Fruit fly (Drosophila melanogaster) whole organism, embryonic: ENCODE results near the gene Dr.

ENCODE experiments used
- Blimp-1 ChIP-seq: fragments of 200-800 bp; sonication (Bioruptor generic); optimal IDR thresholded peaks from 3 replicates; lab custom pipeline; 2018; ENCODE audit warnings: missing biosample characterization, missing genetic modification characterization, mild to moderate bottlenecking, moderate library complexity, missing genetic modification reagents
- CG11247 ChIP-seq: fragments of 200-800 bp; sonication (Bioruptor generic); IDR thresholded peaks from 2 replicates; pipeline ENCODE4 v1.3.6; 2022; ENCODE audit warnings: missing biosample characterization, missing genetic modification characterization
- CG12219 ChIP-seq: fragments of 200-800 bp; sonication (Bioruptor generic); optimal IDR thresholded peaks from 3 replicates; lab custom pipeline; 2018; ENCODE audit warnings: missing biosample characterization, mild to moderate bottlenecking, missing genetic modification characterization
- CG14965 ChIP-seq: fragments of 200-800 bp; sonication (Bioruptor generic); optimal IDR thresholded peaks from 2 replicates; lab custom pipeline; 2016; ENCODE audit warnings: missing biosample characterization, missing genetic modification characterization, borderline replicate concordance
- CG15269 ChIP-seq: fragments of 200-800 bp; sonication (Bioruptor generic); optimal IDR thresholded peaks from 2 replicates; lab custom pipeline; 2018; ENCODE audit warnings: missing biosample characterization, mild to moderate bottlenecking, missing genetic modification characterization, moderate library complexity
- CG1529 ChIP-seq: fragments of 200-800 bp; sonication (Bioruptor generic); optimal IDR thresholded peaks from 3 replicates; lab custom pipeline; 2018; ENCODE audit warnings: missing biosample characterization, missing genetic modification characterization
- CG16779 ChIP-seq: fragments of 200-800 bp; sonication (Bioruptor generic); IDR thresholded peaks from 2 replicates; pipeline ENCODE4 v1.3.6; 2022; ENCODE audit warnings: missing biosample characterization, missing genetic modification characterization
- CG17361 ChIP-seq: fragments of 200-800 bp; sonication (Bioruptor generic); IDR thresholded peaks from 3 replicates; pipeline ENCODE4 v1.3.6; 2022; ENCODE audit warnings: missing biosample characterization, missing genetic modification characterization
- CG2129 ChIP-seq: fragments of 200-800 bp; sonication (Bioruptor generic); IDR thresholded peaks from 2 replicates; pipeline ENCODE4 v1.3.6; 2022; ENCODE audit warnings: missing biosample characterization, missing genetic modification characterization; ENCODE audit not compliant: partially characterized antibody
- CG30431 ChIP-seq: fragments of 200-800 bp; sonication (Bioruptor generic); optimal IDR thresholded peaks from 2 replicates; lab custom pipeline; 2017; ENCODE audit warnings: missing biosample characterization, missing genetic modification characterization
- CG31441 ChIP-seq: fragments of 200-800 bp; sonication (Bioruptor generic); IDR thresholded peaks from 2 replicates; pipeline ENCODE4 v1.3.6; 2022; ENCODE audit warnings: missing biosample characterization, missing genetic modification characterization
- CG3995 ChIP-seq: fragments of 200-800 bp; sonication (Bioruptor generic); optimal IDR thresholded peaks from 3 replicates; lab custom pipeline; 2016; ENCODE audit warnings: missing biosample characterization, missing genetic modification characterization
- CG4282 ChIP-seq: fragments of 200-800 bp; sonication (Bioruptor generic); optimal IDR thresholded peaks from 2 replicates; lab custom pipeline; 2016; ENCODE audit warnings: missing biosample characterization, missing genetic modification characterization
- CG43689 ChIP-seq: fragments of 200-800 bp; sonication (Bioruptor generic); IDR thresholded peaks from 2 replicates; pipeline ENCODE4 v1.3.6; 2022; ENCODE audit warnings: missing biosample characterization, missing genetic modification characterization
- CG4820 ChIP-seq: fragments of 200-800 bp; sonication (Bioruptor generic); optimal IDR thresholded peaks from 3 replicates; lab custom pipeline; 2016; ENCODE audit warnings: missing biosample characterization, missing genetic modification characterization
- CG5953 ChIP-seq: fragments of 200-800 bp; sonication (Bioruptor generic); IDR thresholded peaks from 2 replicates; pipeline ENCODE4 v1.3.6; 2022; ENCODE audit warnings: missing biosample characterization, missing genetic modification characterization
- CG6175 ChIP-seq: fragments of 200-800 bp; sonication (Bioruptor generic); IDR thresholded peaks from 3 replicates; pipeline ENCODE4 v1.3.6; 2022; ENCODE audit warnings: missing biosample characterization, missing genetic modification characterization
- CG7271 ChIP-seq: fragments of 200-800 bp; sonication (Bioruptor generic); optimal IDR thresholded peaks from 2 replicates; lab custom pipeline; 2018; ENCODE audit warnings: missing biosample characterization, mild to moderate bottlenecking, missing genetic modification characterization, moderate library complexity
- CG8765 ChIP-seq: fragments of 200-800 bp; sonication (Bioruptor generic); IDR thresholded peaks from 2 replicates; pipeline ENCODE4 v1.3.6; 2022; ENCODE audit warnings: missing biosample characterization, missing genetic modification characterization
- CG8924 ChIP-seq: fragments of 200-800 bp; optimal IDR thresholded peaks from 3 replicates; lab custom pipeline; 2019; ENCODE audit warnings: missing biosample characterization, mild to moderate bottlenecking, missing genetic modification characterization, moderate library complexity
- D ChIP-seq, 2 experiments: fragments of 200-800 bp in 1 of 2; fragments of >200 bp in 1 of 2; sonication (Bioruptor generic) in 1 of 2; optimal IDR thresholded peaks; 2 replicates in 1 of 2; 3 replicates in 1 of 2; lab custom pipeline; 2017; ENCODE audit warnings: mild to moderate bottlenecking in 1 of 2, missing biosample characterization in 1 of 2, missing genetic modification characterization in 1 of 2, missing genetic modification reagents in 1 of 2
- Deaf1 ChIP-seq: fragments of 200-800 bp; optimal IDR thresholded peaks from 3 replicates; lab custom pipeline; 2019; ENCODE audit warnings: missing biosample characterization, mild to moderate bottlenecking, missing genetic modification characterization, moderate library complexity
- Dip2 ChIP-seq: fragments of 200-800 bp; sonication (Bioruptor generic); IDR thresholded peaks from 2 replicates; pipeline ENCODE4 v1.3.6; 2022; ENCODE audit warnings: missing biosample characterization, missing genetic modification characterization
- Fer1 ChIP-seq: fragments of 200-800 bp; sonication (Bioruptor generic); optimal IDR thresholded peaks from 2 replicates; lab custom pipeline; 2017; ENCODE audit warnings: missing biosample characterization, mild to moderate bottlenecking, missing genetic modification characterization
- Fer2 ChIP-seq: fragments of 200-800 bp; sonication (Bioruptor generic); optimal IDR thresholded peaks from 2 replicates; lab custom pipeline; 2018; ENCODE audit warnings: missing biosample characterization, mild to moderate bottlenecking, missing genetic modification characterization, moderate library complexity
- H2.0 ChIP-seq: fragments of 200-800 bp; sonication (Bioruptor generic); IDR thresholded peaks from 2 replicates; pipeline ENCODE4 v1.3.6; 2022; ENCODE audit warnings: missing biosample characterization, missing genetic modification characterization
- HLH3B ChIP-seq: fragments of 200-800 bp; sonication (Bioruptor generic); IDR thresholded peaks from 2 replicates; pipeline ENCODE4 v1.3.6; 2022; ENCODE audit warnings: missing biosample characterization, missing genetic modification characterization
- Hand ChIP-seq: fragments of 200-800 bp; sonication (Bioruptor generic); optimal IDR thresholded peaks from 2 replicates; lab custom pipeline; 2017; ENCODE audit warnings: mild to moderate bottlenecking, missing biosample characterization, missing genetic modification reagents, missing genetic modification characterization
- Meics ChIP-seq: fragments of 200-800 bp; sonication (Bioruptor generic); optimal IDR thresholded peaks from 2 replicates; lab custom pipeline; 2017; ENCODE audit warnings: missing biosample characterization, mild to moderate bottlenecking, missing genetic modification characterization
- Oli ChIP-seq: fragments of 200-800 bp; sonication (Bioruptor generic); optimal IDR thresholded peaks from 2 replicates; lab custom pipeline; 2018; ENCODE audit warnings: missing biosample characterization, mild to moderate bottlenecking, missing genetic modification characterization, moderate library complexity
- Optix ChIP-seq: fragments of 200-800 bp; sonication (Bioruptor generic); IDR thresholded peaks from 3 replicates; pipeline ENCODE4 v1.3.6; 2022; ENCODE audit warnings: missing biosample characterization, missing genetic modification characterization
- PHDP ChIP-seq: fragments of 200-800 bp; sonication (Bioruptor generic); optimal IDR thresholded peaks from 3 replicates; lab custom pipeline; 2018; ENCODE audit warnings: missing biosample characterization, mild to moderate bottlenecking, missing genetic modification characterization, moderate library complexity
- Ravus ChIP-seq: fragments of 200-800 bp; sonication (Bioruptor generic); IDR thresholded peaks from 2 replicates; pipeline ENCODE4 v1.3.6; 2022; ENCODE audit warnings: missing biosample characterization, missing genetic modification characterization
- Scr ChIP-seq: fragments of 200-800 bp; sonication (Bioruptor generic); IDR thresholded peaks from 2 replicates; pipeline ENCODE4 v1.3.6; 2022; ENCODE audit warnings: missing biosample characterization, missing genetic modification characterization; ENCODE audit not compliant: partially characterized antibody
- bsh ChIP-seq, 2 experiments: fragments of 200-800 bp; sonication (Bioruptor generic); optimal IDR thresholded peaks; 2 replicates each; lab custom pipeline; 2017 to 2018; ENCODE audit warnings: mild to moderate bottlenecking in 2 of 2, missing biosample characterization in 2 of 2, missing genetic modification characterization in 2 of 2, moderate library complexity in 1 of 2
- ci ChIP-seq: fragments of 200-800 bp; sonication (Bioruptor generic); IDR thresholded peaks from 3 replicates; pipeline ENCODE4 v1.3.6; 2022; ENCODE audit warnings: missing biosample characterization, missing genetic modification characterization
- fd3F ChIP-seq: fragments of 200-800 bp; sonication (Bioruptor generic); optimal IDR thresholded peaks from 2 replicates; lab custom pipeline; 2018; ENCODE audit warnings: missing biosample characterization, mild to moderate bottlenecking, missing genetic modification characterization, moderate library complexity
- gcm2 ChIP-seq: fragments of 200-800 bp; sonication (Bioruptor generic); optimal IDR thresholded peaks from 2 replicates; lab custom pipeline; 2016; ENCODE audit warnings: missing biosample characterization, missing genetic modification characterization
- gsb-n ChIP-seq: fragments of 200-800 bp; sonication (Bioruptor generic); optimal IDR thresholded peaks from 3 replicates; lab custom pipeline; 2018; ENCODE audit warnings: missing biosample characterization, mild to moderate bottlenecking, missing genetic modification characterization
- lmd ChIP-seq: fragments of 200-800 bp; sonication (Bioruptor generic); IDR thresholded peaks from 2 replicates; pipeline ENCODE4 v1.3.6; 2022; ENCODE audit warnings: missing biosample characterization, missing genetic modification characterization
- nau ChIP-seq: fragments of 200-800 bp; sonication (Bioruptor generic); optimal IDR thresholded peaks from 3 replicates; lab custom pipeline; 2017; ENCODE audit warnings: missing biosample characterization, mild to moderate bottlenecking, missing genetic modification characterization, missing genetic modification reagents
- oc ChIP-seq: fragments of 200-800 bp; sonication (Bioruptor generic); optimal IDR thresholded peaks from 2 replicates; lab custom pipeline; 2018; ENCODE audit warnings: missing biosample characterization, mild to moderate bottlenecking, missing genetic modification characterization, moderate library complexity
- phol ChIP-seq: fragments of 200-800 bp; sonication (Bioruptor generic); optimal IDR thresholded peaks from 3 replicates; lab custom pipeline; 2018; ENCODE audit warnings: missing biosample characterization, mild to moderate bottlenecking, missing genetic modification characterization, moderate library complexity
- pum ChIP-seq: fragments of 200-800 bp; sonication (Bioruptor generic); optimal IDR thresholded peaks from 2 replicates; lab custom pipeline; 2016; ENCODE audit warnings: missing biosample characterization, missing genetic modification characterization
- run ChIP-seq: fragments of 200-800 bp; sonication (Bioruptor generic); optimal IDR thresholded peaks from 3 replicates; lab custom pipeline; 2018; ENCODE audit warnings: missing biosample characterization, mild to moderate bottlenecking, missing genetic modification characterization
- sens ChIP-seq: fragments of 200-800 bp; sonication (Bioruptor generic); peaks from one replicate; lab custom pipeline; 2016; ENCODE audit warnings: missing biosample characterization, missing genetic modification characterization
- sob ChIP-seq: fragments of 200-800 bp; sonication (Bioruptor generic); IDR thresholded peaks from 2 replicates; pipeline ENCODE4 v1.3.6; 2022; ENCODE audit warnings: missing biosample characterization, missing genetic modification characterization
- tll ChIP-seq, 2 experiments: fragments of 200-800 bp in 1 of 2; fragments of >200 bp in 1 of 2; sonication (Bioruptor generic) in 1 of 2; optimal IDR thresholded peaks; 2 replicates each; lab custom pipeline; 2017 to 2019; ENCODE audit warnings: missing biosample characterization in 2 of 2, missing genetic modification characterization in 2 of 2, mild to moderate bottlenecking in 1 of 2, moderate library complexity in 1 of 2
- trem ChIP-seq: fragments of 200-800 bp; optimal IDR thresholded peaks from 3 replicates; lab custom pipeline; 2019; ENCODE audit warnings: missing biosample characterization, mild to moderate bottlenecking, missing genetic modification characterization, moderate library complexity
- zen ChIP-seq: fragments of 200-800 bp; sonication (Bioruptor generic); optimal IDR thresholded peaks from 3 replicates; lab custom pipeline; 2018; ENCODE audit warnings: missing biosample characterization, mild to moderate bottlenecking, missing genetic modification characterization, moderate library complexity

Gene Dr

DNA sequence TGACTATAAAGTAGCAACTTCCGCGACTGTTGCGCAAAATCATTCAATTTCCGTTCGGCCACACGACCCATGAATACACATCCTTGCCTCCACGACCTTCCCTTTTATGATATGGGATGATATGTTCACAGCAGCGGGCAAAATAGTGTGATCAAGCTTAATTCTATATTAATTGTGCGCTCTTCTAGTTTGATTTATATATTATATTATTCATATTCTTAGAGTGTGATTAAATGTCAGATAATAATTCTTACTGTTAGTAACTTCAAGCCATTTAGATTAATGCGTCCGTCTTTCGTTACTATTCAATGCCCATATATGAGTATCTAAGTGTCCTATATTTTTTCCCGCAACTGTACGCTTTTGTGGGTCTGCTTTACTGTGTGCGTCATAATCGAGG, 25.2 kb downstream of the Dr start (continued):
- TF ChIP-seq CG31441 (GFP tag; lab: Robert Waterston, UW) (peak; percentile 57), gcm2 (GFP tag; lab: Kevin White, UChicago) (no peak), CG3995 (GFP tag; lab: Kevin White, UChicago) (no peak), CG2129 (GFP tag; lab: Robert Waterston, UW) (no peak), CG15269 (peak; percentile 44), phol (tag; lab: Kevin White, UChicago) (peak; percentile 58), Blimp-1 (GFP tag; lab: Kevin White, UChicago) (peak; percentile 53), gsb-n (tag; lab: Kevin White, UChicago) (peak; percentile 47), HLH3B (GFP tag; lab: Robert Waterston, UW) (0 out of 2 replicates have a peak, but pooled peaks have one; percentile 30), bsh (GFP tag; optimal IDR thresholded peaks at IDR 0.05; lab: Kevin White, UChicago) (peak in 1 of 2 experiments; percentile 66), CG1529 (GFP tag; lab: Kevin White, UChicago) (peak; percentile 29), fd3F (GFP tag; lab: Kevin White, UChicago) (no peak), CG30431 (GFP tag; lab: Kevin White, UChicago) (no peak), PHDP (tag; lab: Kevin White, UChicago) (peak; percentile 44), CG6175 (no peak), Fer1 (GFP tag; lab: Kevin White, UChicago) (no peak), CG12219 (GFP tag; lab: Kevin White, UChicago) (peak; percentile 15), zen (tag; lab: Kevin White, UChicago) (peak; percentile 43), Hand (GFP tag; lab: Kevin White, UChicago) (no peak), trem (tag; lab: Kevin White, UChicago) (peak; percentile 44), CG17361 (peak; percentile 43; the same call in 2 of the 3 replicates), D (optimal IDR thresholded peaks at IDR 0.05; lab: Kevin White, UChicago) (no peak), D (GFP tag; optimal IDR thresholded peaks at IDR 0.05; lab: Kevin White, UChicago) (peak; percentile 66), tll (GFP tag; optimal IDR thresholded peaks at IDR 0.05; lab: Kevin White, UChicago) (no peak), CG5953 (GFP tag; lab: Robert Waterston, UW) (no peak), CG43689 (no peak), Fer2 (tag; lab: Kevin White, UChicago) (no peak), ci (GFP tag; lab: Robert Waterston, UW) (0 out of 3 replicates have a peak, but pooled peaks have one; percentile 24), sob (GFP tag; lab: Robert Waterston, UW) (no peak)

DNA sequence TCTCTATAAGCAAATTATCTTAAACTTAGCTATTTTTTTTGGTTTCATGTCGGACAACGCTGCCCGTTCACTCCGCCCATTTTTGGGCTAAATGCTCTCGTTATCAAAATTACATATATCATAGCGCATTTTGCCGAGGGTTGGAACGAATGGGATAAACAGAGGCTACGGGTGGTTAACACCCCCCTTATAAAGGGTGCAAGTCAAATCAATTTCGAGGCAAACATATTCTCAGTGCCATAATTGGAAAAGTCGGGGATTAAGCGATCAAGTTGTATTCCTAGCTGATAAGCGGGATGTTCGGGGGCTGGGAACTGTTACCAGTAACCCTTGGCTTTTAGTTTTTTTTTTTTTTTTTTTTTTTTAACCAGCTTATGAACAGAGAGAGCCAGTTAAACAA, 27.1 kb downstream of the Dr start:
- TF ChIP-seq Oli (tag; lab: Kevin White, UChicago) = no peak
- no peak for TF ChIP-seq Scr (GFP tag; lab: Robert Waterston, UW)
- TF ChIP-seq Optix = 0 out of 3 replicates have a peak, but pooled peaks have one; percentile 22
- no peak for TF ChIP-seq Dip2
- no peak for TF ChIP-seq CG8924 (tag; lab: Kevin White, UChicago)
- no peak for TF ChIP-seq CG11247 (GFP tag; lab: Robert Waterston, UW)
- TF ChIP-seq CG4820 (GFP tag; lab: Kevin White, UChicago) = no peak
- no peak for TF ChIP-seq CG8765 (GFP tag; lab: Robert Waterston, UW)
- peak; percentile 72 for TF ChIP-seq oc (tag; lab: Kevin White, UChicago)
- no peak for TF ChIP-seq H2.0 (GFP tag; lab: Robert Waterston, UW)
- no peak for TF ChIP-seq Deaf1 (tag; lab: Kevin White, UChicago)
- TF ChIP-seq Ravus (GFP tag; lab: Robert Waterston, UW) = no peak
- no peak for TF ChIP-seq lmd (GFP tag; lab: Robert Waterston, UW)
- no peak for TF ChIP-seq Meics (GFP tag; lab: Kevin White, UChicago)
- no peak for TF ChIP-seq CG16779
- TF ChIP-seq run (tag; lab: Kevin White, UChicago) = no peak
- TF ChIP-seq CG7271 (tag; lab: Kevin White, UChicago) = no peak
- no peak for TF ChIP-seq CG14965 (GFP tag; lab: Kevin White, UChicago)
- TF ChIP-seq gsb-n (tag; lab: Kevin White, UChicago) = peak; percentile 61
- TF ChIP-seq sens = peak; percentile 18
- TF ChIP-seq nau (GFP tag; lab: Kevin White, UChicago) = no peak
- TF ChIP-seq CG4282 (GFP tag; lab: Kevin White, UChicago) = no peak
- TF ChIP-seq pum = no peak
